Worm (Caenorhabditis elegans): Measurements from ENCODE around the gene C09E9.1.

C09E9.1 gene

DNA sequence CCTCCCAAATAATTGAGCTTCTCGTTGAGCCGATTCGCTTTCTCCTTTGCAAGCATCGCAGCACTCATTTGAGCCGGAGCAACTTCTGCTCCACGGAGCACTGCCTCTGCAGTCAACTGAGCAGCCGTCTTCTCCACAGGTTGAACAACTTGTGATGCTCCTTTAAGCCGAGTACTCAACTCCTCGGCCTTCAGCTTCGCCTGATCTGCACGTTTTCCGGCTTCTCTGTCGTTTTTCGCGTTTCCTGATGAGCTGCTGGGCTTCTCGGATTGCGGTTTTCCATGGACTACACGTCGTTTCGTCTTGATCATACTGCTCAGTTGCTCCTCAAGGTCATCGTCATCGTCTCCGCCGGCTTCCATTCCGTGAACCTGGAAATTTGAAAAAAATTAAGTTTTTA, 24.3 kb downstream of the C09E9.1 start:
- TF ChIP-seq hnd-1 (tag; optimal IDR thresholded peaks at IDR 0.05) (no peak), ceh-13 (GFP tag; optimal IDR thresholded peaks at IDR 0.05) (no peak), sea-1 (GFP tag; conservative IDR thresholded peaks at IDR 0.05) (no peak), ceh-36 (tag; optimal IDR thresholded peaks at IDR 0.05) (no peak), ama-1 (optimal IDR thresholded peaks at IDR 0.05) (no peak)

DNA sequence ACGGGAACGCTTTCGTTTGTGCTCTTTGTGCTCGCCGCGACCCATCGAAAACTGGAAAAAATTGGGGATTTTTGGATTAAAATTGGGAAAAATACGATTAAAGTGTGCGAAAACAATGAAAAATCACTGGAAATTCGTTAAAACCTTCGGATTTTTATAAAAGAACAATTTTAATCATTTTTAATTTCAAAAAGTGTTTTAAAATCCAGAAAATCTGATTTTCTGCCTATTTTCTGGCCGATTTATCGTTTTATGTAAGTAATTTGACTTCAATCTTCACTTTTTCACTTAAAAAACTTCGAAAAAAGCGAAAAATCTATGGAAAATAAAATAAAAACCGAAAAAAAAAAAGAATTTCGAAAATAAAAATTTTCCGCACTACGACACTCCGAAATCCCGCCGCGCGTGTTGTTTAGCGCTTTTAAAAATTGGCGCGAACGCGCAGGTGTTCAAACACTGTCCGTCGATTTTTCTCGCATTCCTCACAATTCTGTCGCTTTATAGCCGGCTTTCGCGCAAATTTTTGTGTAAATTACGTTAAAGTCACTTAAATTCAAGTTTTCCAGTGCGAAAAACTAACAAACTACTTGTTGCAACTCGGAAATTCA, 35.0 kb downstream of the C09E9.1 start, which contains the start of the genes ddx-46 and F53H1.4:
Gene ddx-46, minus strand, starts transcription at position 51 of the 608 bp plus-strand sequence.
Gene F53H1.4, plus strand, starts transcription at position 567 of the 608 bp plus-strand sequence.
- TF ChIP-seq hmg-4 (GFP tag; optimal IDR thresholded peaks at IDR 0.05) (no peak), B0310.2 (tag; optimal IDR thresholded peaks at IDR 0.05) (no peak), ama-1 (optimal IDR thresholded peaks at IDR 0.05) (no peak), hnd-1 (tag; optimal IDR thresholded peaks at IDR 0.05) (no peak), pes-1 (GFP tag; IDR thresholded peaks at IDR 0.05) (0 out of 2 replicates have a peak, but pooled peaks have one; percentile 39), tbx-37 (GFP tag; conservative IDR thresholded peaks at IDR 0.05) (no peak), ets-7 (tag; optimal IDR thresholded peaks at IDR 0.05) (no peak)

DNA sequence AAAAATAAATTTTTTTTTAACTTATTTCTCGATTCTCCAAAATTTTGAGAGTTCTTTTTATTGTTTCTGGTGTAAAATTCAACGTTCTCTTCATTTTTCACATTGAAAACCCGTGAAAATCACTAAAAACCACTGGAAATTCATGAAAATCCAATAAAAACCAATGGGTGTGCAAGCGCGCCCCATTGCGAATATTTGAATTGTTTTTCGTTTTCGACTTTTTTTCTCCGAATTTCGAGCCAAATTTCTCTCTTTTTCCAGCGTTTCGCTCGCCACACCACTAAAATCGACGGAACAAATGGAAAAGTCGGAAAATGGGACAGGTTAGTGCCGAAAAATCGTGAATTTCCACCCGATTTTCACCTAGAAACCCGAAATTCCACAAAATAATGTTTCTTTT, 35.7 kb downstream of the C09E9.1 start:
- TF ChIP-seq sea-1 (GFP tag; conservative IDR thresholded peaks at IDR 0.05) (no peak), tbx-37 (GFP tag; conservative IDR thresholded peaks at IDR 0.05) (no peak), ets-7 (tag; optimal IDR thresholded peaks at IDR 0.05) (no peak), hmbx-1 (tag; optimal IDR thresholded peaks at IDR 0.05) (no peak), hmg-4 (GFP tag; optimal IDR thresholded peaks at IDR 0.05) (no peak), tbx-11 (GFP tag; IDR thresholded peaks at IDR 0.05) (no peak), scrt-1 (GFP tag; IDR thresholded peaks at IDR 0.05) (no peak), flt-1 (GFP tag; IDR thresholded peaks at IDR 0.05) (no peak), ama-1 (optimal IDR thresholded peaks at IDR 0.05) (no peak), F13C5.2 (tag; optimal IDR thresholded peaks at IDR 0.05) (no peak), tra-4 (tag; optimal IDR thresholded peaks at IDR 0.05) (no peak), ceh-13 (GFP tag; optimal IDR thresholded peaks at IDR 0.05) (no peak), aly-1 (tag; optimal IDR thresholded peaks at IDR 0.05) (no peak), ceh-36 (tag; optimal IDR thresholded peaks at IDR 0.05) (no peak), pes-1 (GFP tag; IDR thresholded peaks at IDR 0.05) (no peak), hnd-1 (tag; optimal IDR thresholded peaks at IDR 0.05) (no peak), B0310.2 (tag; optimal IDR thresholded peaks at IDR 0.05) (no peak)

All from whole organism, early embryonic.